3 fruit fly cellular contexts compared by ENCODE assay signal in genomic region chr3R:22446493-22446892, dm6.
TF ChIP-seq lines count a peak whose summit lies in the region.

CG12499 (minus strand) TSS chr3R:22446587.

- no peak for TF ChIP-seq CTCF in whole organism, embryonic (GFP tag; optimal IDR thresholded peaks at IDR 0.05; lab: Kevin White, UChicago)

TF ChIP-seq in whole organism, adult, 20 proteins besides CTCF, POLR2A, EP300 and RAD21:
- TF ChIP-seq bab1 (GFP tag; optimal IDR thresholded peaks at IDR 0.05; lab: Kevin White, UChicago), result peak; percentile 3
- TF ChIP-seq pad (GFP tag; optimal IDR thresholded peaks at IDR 0.05; lab: Kevin White, UChicago), result no peak
- TF ChIP-seq tj (GFP tag; optimal IDR thresholded peaks at IDR 0.05; lab: Kevin White, UChicago), result no peak
- TF ChIP-seq Mnt (GFP tag; optimal IDR thresholded peaks at IDR 0.05; lab: Kevin White, UChicago), result peak; percentile 93
- peak; percentile 93 for TF ChIP-seq kay (GFP tag; lab: Kevin White, UChicago; ENCODE audit: borderline replicate concordance)

TF ChIP-seq in whole organism, embryonic, 481 proteins besides CTCF, POLR2A, EP300 and RAD21 (continues in another document):
- TF ChIP-seq rib (GFP tag; IDR thresholded peaks at IDR 0.05; lab: Robert Waterston, UW) (no peak), CG14710 (tag; optimal IDR thresholded peaks at IDR 0.05; lab: Kevin White, UChicago) (peak; percentile 41), dpn (GFP tag; optimal IDR thresholded peaks at IDR 0.05; lab: Kevin White, UChicago) (no peak), CG5953 (GFP tag; IDR thresholded peaks at IDR 0.05; lab: Robert Waterston, UW) (no peak), CG15514 (GFP tag; optimal IDR thresholded peaks at IDR 0.05; lab: Kevin White, UChicago) (peak; percentile 7), CG7786 (GFP tag; optimal IDR thresholded peaks at IDR 0.05; lab: Kevin White, UChicago) (no peak), zen (tag; optimal IDR thresholded peaks at IDR 0.05; lab: Kevin White, UChicago) (no peak), nerfin-1 (tag; optimal IDR thresholded peaks at IDR 0.05; lab: Kevin White, UChicago) (no peak), p53 (GFP tag; optimal IDR thresholded peaks at IDR 0.05; lab: Kevin White, UChicago) (no peak), Doc2 (GFP tag; IDR thresholded peaks at IDR 0.05; lab: Robert Waterston, UW) (no peak), Ssrp (tag; optimal IDR thresholded peaks at IDR 0.05; lab: Kevin White, UChicago) (no peak), onecut (GFP tag; IDR thresholded peaks at IDR 0.05; lab: Robert Waterston, UW) (no peak), CG18599 (GFP tag; optimal IDR thresholded peaks at IDR 0.05; lab: Kevin White, UChicago) (no peak), jigr1 (GFP tag; IDR thresholded peaks at IDR 0.05; lab: Robert Waterston, UW) (no peak), corto (GFP tag; optimal IDR thresholded peaks at IDR 0.05; lab: Kevin White, UChicago) (no peak), ab (GFP tag; optimal IDR thresholded peaks at IDR 0.05; lab: Kevin White, UChicago) (no peak), az2 (GFP tag; optimal IDR thresholded peaks at IDR 0.05; lab: Kevin White, UChicago) (no peak), peb (GFP tag; IDR thresholded peaks at IDR 0.05; lab: Robert Waterston, UW) (no peak), Hey (tag; optimal IDR thresholded peaks at IDR 0.05; lab: Kevin White, UChicago) (no peak), CG8359 (GFP tag; optimal IDR thresholded peaks at IDR 0.05; lab: Kevin White, UChicago; ENCODE audit: borderline replicate concordance) (no peak), CG17359 (tag; optimal IDR thresholded peaks at IDR 0.05; lab: Kevin White, UChicago) (no peak), lbe (GFP tag; optimal IDR thresholded peaks at IDR 0.05; lab: Kevin White, UChicago) (no peak), CG9797 (GFP tag; optimal IDR thresholded peaks at IDR 0.05; lab: Kevin White, UChicago) (peak; percentile 36), CG2120 (GFP tag; optimal IDR thresholded peaks at IDR 0.05; lab: Kevin White, UChicago) (no peak), hb (GFP tag; IDR thresholded peaks at IDR 0.05; lab: Robert Waterston, UW; ENCODE audit: partially characterized antibody) (no peak), danr (GFP tag; IDR thresholded peaks at IDR 0.05; lab: Robert Waterston, UW) (no peak), CG10267 (tag; optimal IDR thresholded peaks at IDR 0.05; lab: Kevin White, UChicago) (peak; percentile 89), Taf1 (GFP tag; IDR thresholded peaks at IDR 0.05; lab: Robert Waterston, UW) (no peak), lola (GFP tag; optimal IDR thresholded peaks at IDR 0.05; lab: Kevin White, UChicago) (no peak), gem (tag; optimal IDR thresholded peaks at IDR 0.05; lab: Kevin White, UChicago) (no peak), lab (GFP tag; optimal IDR thresholded peaks at IDR 0.05; lab: Kevin White, UChicago) (no peak), gfzf (GFP tag; optimal IDR thresholded peaks at IDR 0.05; lab: Kevin White, UChicago) (peak; percentile 73), CG7357 (GFP tag; IDR thresholded peaks at IDR 0.05; lab: Robert Waterston, UW) (no peak), pros (GFP tag; optimal IDR thresholded peaks at IDR 0.05; lab: Kevin White, UChicago) (no peak), CG13775 (GFP tag; optimal IDR thresholded peaks at IDR 0.05; lab: Kevin White, UChicago) (no peak), tna (GFP tag; IDR thresholded peaks at IDR 0.05; lab: Robert Waterston, UW; ENCODE audit: partially characterized antibody) (no peak), CG15601 (tag; optimal IDR thresholded peaks at IDR 0.05; lab: Kevin White, UChicago) (no peak), CG1832 (GFP tag; optimal IDR thresholded peaks at IDR 0.05; lab: Kevin White, UChicago) (no peak), HHEX (GFP tag; optimal IDR thresholded peaks at IDR 0.05; lab: Kevin White, UChicago) (no peak), CG10543 (GFP tag; optimal IDR thresholded peaks at IDR 0.05; lab: Kevin White, UChicago) (no peak), CrebB (tag; optimal IDR thresholded peaks at IDR 0.05; lab: Kevin White, UChicago) (no peak), insv (GFP tag; optimal IDR thresholded peaks at IDR 0.05; lab: Kevin White, UChicago) (no peak), Myb (GFP tag; optimal IDR thresholded peaks at IDR 0.05; lab: Kevin White, UChicago) (peak; percentile 31), CG31365 (tag; optimal IDR thresholded peaks at IDR 0.05; lab: Kevin White, UChicago) (no peak), Hsf (GFP tag; optimal IDR thresholded peaks at IDR 0.05; lab: Kevin White, UChicago) (no peak), nmo (GFP tag; optimal IDR thresholded peaks at IDR 0.05; lab: Kevin White, UChicago) (no peak)

TF ChIP-seq in whole organism, wandering third instar larva, 38 proteins besides CTCF, POLR2A, EP300 and RAD21:
- TF ChIP-seq CrebA (GFP tag; optimal IDR thresholded peaks at IDR 0.05; lab: Kevin White, UChicago; ENCODE audit: borderline replicate concordance) (no peak), Myc (optimal IDR thresholded peaks at IDR 0.05; lab: Kevin White, UChicago) (peak; percentile 19)
